Worm (Caenorhabditis elegans): ENCODE data around the gene T05C12.9.

- no peak for TF ChIP-seq snpc-4 (tag; optimal IDR thresholded peaks at IDR 0.05)
- TF ChIP-seq ceh-62 (tag; optimal IDR thresholded peaks at IDR 0.05), result no peak
Observed at ce11 chrII:8181437-8181836, 11.6 kb downstream of the T05C12.9 start, which contains the start of gene dylt-3.
